Fruit fly (Drosophila melanogaster): ENCODE results near the gene yellow-h.

The yellow-h gene

DNA sequence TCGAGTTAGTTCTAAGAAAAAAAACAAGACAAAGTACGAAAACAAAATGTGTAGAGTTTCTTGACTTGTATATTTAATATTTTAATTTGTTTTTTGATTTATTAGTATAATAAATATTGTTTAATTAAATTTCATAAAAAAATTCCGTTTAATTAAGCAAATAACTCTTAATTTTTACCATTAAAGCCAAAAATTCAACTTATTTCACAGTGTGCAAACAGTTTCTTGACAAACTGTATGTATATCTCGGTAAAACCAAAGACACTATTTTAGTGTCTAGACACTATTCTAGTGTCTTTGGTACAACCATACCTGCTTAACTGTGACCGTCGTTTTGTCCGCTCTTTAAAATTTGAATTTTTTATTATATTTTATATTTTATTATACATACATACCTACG is 971 bp upstream of the yellow-h start:
- TF ChIP-seq h (optimal IDR thresholded peaks at IDR 0.05) = no peak
- TF ChIP-seq psq (optimal IDR thresholded peaks at IDR 0.05) = no peak
- no peak for TF ChIP-seq Sin3A (optimal IDR thresholded peaks at IDR 0.05)
- TF ChIP-seq ttk (optimal IDR thresholded peaks at IDR 0.05) = no peak

DNA sequence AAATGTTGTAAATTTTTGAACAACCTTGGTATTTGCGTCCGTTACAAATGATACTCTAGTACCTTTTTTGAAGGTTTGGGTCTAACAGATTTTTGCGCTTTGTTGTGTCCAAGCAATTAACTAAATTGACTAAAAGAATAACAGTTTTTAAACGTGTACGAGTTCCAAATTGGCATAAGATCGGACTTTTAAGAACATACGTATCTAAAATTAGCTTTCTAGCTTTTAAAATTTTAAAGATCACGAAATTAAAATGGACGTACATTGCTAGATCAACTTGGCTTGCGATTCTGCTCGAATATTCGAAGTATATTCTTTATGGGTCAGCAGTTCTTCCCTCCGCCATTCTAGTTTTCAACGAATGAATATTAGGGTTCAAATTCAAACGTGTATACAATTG is 2.7 kb downstream of the yellow-h start, which contains the start of gene CG1674:
Gene CG1674, plus strand, starts transcription at position 301 of the 400 bp plus-strand sequence.
- no peak for TF ChIP-seq insv (optimal IDR thresholded peaks at IDR 0.05)
- no peak for TF ChIP-seq Sin3A (optimal IDR thresholded peaks at IDR 0.05)

DNA sequence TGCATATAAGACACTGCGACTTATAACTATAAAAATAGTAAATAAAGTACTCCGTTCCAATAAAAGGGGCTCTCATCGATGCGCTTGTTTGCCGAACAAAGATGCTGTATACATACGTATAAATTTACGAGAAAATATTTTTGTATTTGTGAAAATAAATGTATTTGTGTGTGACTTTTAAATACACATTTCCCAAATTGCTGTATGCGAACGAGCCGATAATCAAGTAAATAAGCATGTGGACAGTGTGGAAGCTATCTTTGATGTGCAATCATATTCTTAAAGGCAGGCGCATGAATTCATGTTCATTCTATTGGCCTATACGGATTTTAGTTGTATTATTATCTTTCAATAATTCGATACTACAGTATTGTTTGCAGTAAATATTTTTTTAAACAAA is 3.5 kb downstream of the yellow-h start:
- no peak for TF ChIP-seq psq (optimal IDR thresholded peaks at IDR 0.05)
- no peak for TF ChIP-seq h (optimal IDR thresholded peaks at IDR 0.05)
- TF ChIP-seq Sin3A (optimal IDR thresholded peaks at IDR 0.05) = no peak
- TF ChIP-seq insv (optimal IDR thresholded peaks at IDR 0.05) = no peak

dm6 chr4:238400-238799 is 10.7 kb downstream of the yellow-h start:
- TF ChIP-seq h (optimal IDR thresholded peaks at IDR 0.05) (no peak), Myc (optimal IDR thresholded peaks at IDR 0.05) (no peak), Sin3A (optimal IDR thresholded peaks at IDR 0.05) (no peak), insv (optimal IDR thresholded peaks at IDR 0.05) (no peak), psq (optimal IDR thresholded peaks at IDR 0.05) (no peak)

dm6 chr4:240850-241249 is 13.1 kb downstream of the yellow-h start:
- TF ChIP-seq insv (optimal IDR thresholded peaks at IDR 0.05) (no peak), Myc (optimal IDR thresholded peaks at IDR 0.05) (no peak), ttk (optimal IDR thresholded peaks at IDR 0.05) (no peak), h (optimal IDR thresholded peaks at IDR 0.05) (no peak), psq (optimal IDR thresholded peaks at IDR 0.05) (no peak), Sin3A (optimal IDR thresholded peaks at IDR 0.05) (no peak)

dm6 chr4:253176-253575 is 25.5 kb downstream of the yellow-h start, which contains the start of gene dpr7:
dpr7 (minus strand) TSS chr4:253329.
- no peak for TF ChIP-seq Sin3A (optimal IDR thresholded peaks at IDR 0.05)
- TF ChIP-seq ttk (optimal IDR thresholded peaks at IDR 0.05) = no peak
- TF ChIP-seq psq (optimal IDR thresholded peaks at IDR 0.05) = no peak
- TF ChIP-seq Myc (optimal IDR thresholded peaks at IDR 0.05) = no peak
- TF ChIP-seq h (optimal IDR thresholded peaks at IDR 0.05) = no peak
- no peak for TF ChIP-seq insv (optimal IDR thresholded peaks at IDR 0.05)

dm6 chr4:254697-255096 is 27.0 kb downstream of the yellow-h start, which contains the start of gene RhoGAP102A:
RhoGAP102A (plus strand) TSS chr4:254997.
- TF ChIP-seq psq (optimal IDR thresholded peaks at IDR 0.05) (no peak), Myc (optimal IDR thresholded peaks at IDR 0.05) (no peak), h (optimal IDR thresholded peaks at IDR 0.05) (no peak), insv (optimal IDR thresholded peaks at IDR 0.05) (no peak), Sin3A (optimal IDR thresholded peaks at IDR 0.05) (no peak), ttk (optimal IDR thresholded peaks at IDR 0.05) (no peak)

- TF ChIP-seq h (optimal IDR thresholded peaks at IDR 0.05) (no peak), Sin3A (optimal IDR thresholded peaks at IDR 0.05) (no peak), ttk (optimal IDR thresholded peaks at IDR 0.05) (no peak), psq (optimal IDR thresholded peaks at IDR 0.05) (no peak), insv (optimal IDR thresholded peaks at IDR 0.05) (no peak), Myc (optimal IDR thresholded peaks at IDR 0.05) (no peak)
These were observed 33.9 kb downstream of the yellow-h start for dm6 chr4:261484-262070.

DNA sequence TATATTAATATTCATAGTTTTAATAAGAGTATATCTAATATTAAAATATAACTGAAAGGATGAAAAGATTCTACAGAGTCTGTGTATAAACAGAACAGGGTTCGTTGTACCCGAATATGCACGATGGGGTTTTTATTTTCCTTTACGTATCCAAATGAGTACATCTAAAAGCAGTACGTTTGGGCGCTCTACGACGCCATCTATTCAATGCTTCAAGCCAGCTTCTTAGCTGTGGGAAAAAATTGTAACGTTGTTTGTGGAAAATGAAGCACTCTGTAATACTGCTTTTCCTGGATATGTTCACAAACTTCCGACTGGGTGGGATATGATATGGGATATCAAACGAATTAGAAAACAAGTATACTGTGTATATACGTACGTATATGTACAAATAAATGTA is 47.0 kb downstream of the yellow-h start:
- TF ChIP-seq h (optimal IDR thresholded peaks at IDR 0.05) = no peak
- TF ChIP-seq ttk (optimal IDR thresholded peaks at IDR 0.05) = no peak
- TF ChIP-seq Myc (optimal IDR thresholded peaks at IDR 0.05) = no peak
- no peak for TF ChIP-seq Sin3A (optimal IDR thresholded peaks at IDR 0.05)
- TF ChIP-seq psq (optimal IDR thresholded peaks at IDR 0.05) = no peak
- no peak for TF ChIP-seq insv (optimal IDR thresholded peaks at IDR 0.05)

- TF ChIP-seq insv (optimal IDR thresholded peaks at IDR 0.05) (no peak), psq (optimal IDR thresholded peaks at IDR 0.05) (no peak), ttk (optimal IDR thresholded peaks at IDR 0.05) (no peak), Sin3A (optimal IDR thresholded peaks at IDR 0.05) (no peak), h (optimal IDR thresholded peaks at IDR 0.05) (no peak), Myc (optimal IDR thresholded peaks at IDR 0.05) (no peak)
These were observed 48.6 kb downstream of the yellow-h start, which contains the start of gene NfI for dm6 chr4:276325-276724. NfI (minus strand) TSS chr4:276369.
